Fruit fly (Drosophila melanogaster) whole organism, embryonic: ENCODE data around the gene Dbp73D.

Experiments
- Aef1 ChIP-seq: fragments of 200-800 bp; sonication (Bioruptor generic); IDR thresholded peaks from 3 replicates; pipeline ENCODE4 v1.3.6; 2022; ENCODE audit warnings: missing biosample characterization, missing genetic modification characterization
- C15 ChIP-seq: fragments of 200-800 bp; sonication (Bioruptor generic); IDR thresholded peaks from 3 replicates; pipeline ENCODE4 v1.3.6; 2022; ENCODE audit warnings: missing biosample characterization, missing genetic modification characterization
- CG10321 ChIP-seq: fragments of 200-800 bp; sonication (Bioruptor generic); IDR thresholded peaks from 2 replicates; pipeline ENCODE4 v1.3.6; 2022; ENCODE audit warnings: missing biosample characterization, missing genetic modification characterization
- CG11398 ChIP-seq: fragments of 200-800 bp; sonication (Bioruptor generic); optimal IDR thresholded peaks from 2 replicates; lab custom pipeline; 2016; ENCODE audit warnings: missing biosample characterization, missing genetic modification characterization
- CG12299 ChIP-seq: fragments of 200-800 bp; sonication (Bioruptor generic); optimal IDR thresholded peaks from 2 replicates; lab custom pipeline; 2018; ENCODE audit warnings: missing biosample characterization, mild to moderate bottlenecking, missing genetic modification characterization
- CG13624 ChIP-seq: fragments of 200-800 bp; sonication (Bioruptor generic); optimal IDR thresholded peaks from 2 replicates; lab custom pipeline; 2016; ENCODE audit warnings: missing biosample characterization, missing genetic modification characterization
- CG14441 ChIP-seq: fragments of 200-800 bp; sonication (Bioruptor generic); IDR thresholded peaks from 2 replicates; pipeline ENCODE4 v1.3.6; 2022; ENCODE audit warnings: missing biosample characterization, missing genetic modification characterization
- CG16779 ChIP-seq: fragments of 200-800 bp; sonication (Bioruptor generic); IDR thresholded peaks from 2 replicates; pipeline ENCODE4 v1.3.6; 2022; ENCODE audit warnings: missing biosample characterization, missing genetic modification characterization
- CG16815 ChIP-seq: fragments of 200-800 bp; sonication (Bioruptor generic); optimal IDR thresholded peaks from 3 replicates; lab custom pipeline; 2017; ENCODE audit warnings: missing biosample characterization, mild to moderate bottlenecking, missing genetic modification characterization
- CG17612 ChIP-seq: fragments of 200-800 bp; sonication (Bioruptor generic); IDR thresholded peaks from 2 replicates; pipeline ENCODE4 v1.3.6; 2022; ENCODE audit warnings: missing biosample characterization, missing genetic modification characterization
- CG1832 ChIP-seq: fragments of 200-800 bp; sonication (Bioruptor generic); optimal IDR thresholded peaks from 2 replicates; lab custom pipeline; 2017; ENCODE audit warnings: missing biosample characterization, mild to moderate bottlenecking, missing genetic modification characterization, inconsistent platforms
- CG2120 ChIP-seq: fragments of 200-800 bp; sonication (Bioruptor generic); optimal IDR thresholded peaks from 3 replicates; lab custom pipeline; 2016; ENCODE audit warnings: missing biosample characterization, missing genetic modification characterization
- CG2712 ChIP-seq: fragments of 200-800 bp; optimal IDR thresholded peaks from 3 replicates; lab custom pipeline; 2019; ENCODE audit warnings: missing biosample characterization, mild to moderate bottlenecking, missing genetic modification characterization, moderate library complexity
- CG30403 ChIP-seq: fragments of 200-800 bp; sonication (Bioruptor generic); optimal IDR thresholded peaks from 3 replicates; lab custom pipeline; 2016; ENCODE audit warnings: missing biosample characterization, missing genetic modification characterization
- CG33213 ChIP-seq: fragments of 200-800 bp; sonication (Bioruptor generic); optimal IDR thresholded peaks from 3 replicates; lab custom pipeline; 2016; ENCODE audit warnings: missing biosample characterization, missing genetic modification characterization
- CG33557 ChIP-seq: fragments of 200-800 bp; sonication (Bioruptor generic); optimal IDR thresholded peaks from 2 replicates; lab custom pipeline; 2019; ENCODE audit warnings: missing biosample characterization, mild to moderate bottlenecking, missing genetic modification characterization, moderate library complexity
- CG34422 ChIP-seq: fragments of 200-800 bp; sonication (Bioruptor generic); IDR thresholded peaks from 3 replicates; pipeline ENCODE4 v1.3.6; 2022; ENCODE audit warnings: missing biosample characterization, missing genetic modification characterization
- CG3838 ChIP-seq: fragments of 200-800 bp; sonication (Bioruptor generic); optimal IDR thresholded peaks from 3 replicates; lab custom pipeline; 2016; ENCODE audit warnings: missing biosample characterization, missing genetic modification characterization
- CG8281 ChIP-seq: fragments of 200-800 bp; sonication (Bioruptor generic); optimal IDR thresholded peaks from 2 replicates; lab custom pipeline; 2018; ENCODE audit warnings: missing biosample characterization, mild to moderate bottlenecking, missing genetic modification characterization, moderate library complexity
- CG9727 ChIP-seq: fragments of 200-800 bp; sonication (Bioruptor generic); optimal IDR thresholded peaks from 3 replicates; lab custom pipeline; 2017; ENCODE audit warnings: missing biosample characterization, mild to moderate bottlenecking, missing genetic modification characterization
- Camta ChIP-seq: fragments of 200-800 bp; sonication (Bioruptor generic); optimal IDR thresholded peaks from 2 replicates; lab custom pipeline; 2016; ENCODE audit warnings: missing biosample characterization, missing genetic modification characterization
- D19A ChIP-seq: fragments of 200-800 bp; optimal IDR thresholded peaks from 3 replicates; lab custom pipeline; 2019; ENCODE audit warnings: missing biosample characterization, mild to moderate bottlenecking, missing genetic modification characterization, moderate library complexity
- Deaf1 ChIP-seq: fragments of 200-800 bp; optimal IDR thresholded peaks from 3 replicates; lab custom pipeline; 2019; ENCODE audit warnings: missing biosample characterization, mild to moderate bottlenecking, missing genetic modification characterization, moderate library complexity
- E2f1 ChIP-seq: fragments of 200-800 bp; sonication (Bioruptor generic); IDR thresholded peaks from 2 replicates; pipeline ENCODE4 v1.3.6; 2022; ENCODE audit warnings: missing biosample characterization, missing genetic modification characterization
- HHEX ChIP-seq: fragments of 200-800 bp; sonication (Bioruptor generic); optimal IDR thresholded peaks from 3 replicates; lab custom pipeline; 2017; ENCODE audit warnings: missing biosample characterization, mild to moderate bottlenecking, missing genetic modification characterization, missing genetic modification reagents
- HLHmδ ChIP-seq: fragments of 200-800 bp; sonication (Bioruptor generic); optimal IDR thresholded peaks from 2 replicates; lab custom pipeline; 2018; ENCODE audit warnings: missing biosample characterization, mild to moderate bottlenecking, missing genetic modification characterization, moderate library complexity
- HmgD ChIP-seq: fragments of 200-800 bp; sonication (Bioruptor generic); optimal IDR thresholded peaks from 3 replicates; lab custom pipeline; 2016; ENCODE audit warnings: missing biosample characterization, missing genetic modification characterization
- Lhr ChIP-seq: fragments of 200-800 bp; sonication (Bioruptor generic); optimal IDR thresholded peaks from 3 replicates; lab custom pipeline; 2017; ENCODE audit warnings: mild to moderate bottlenecking, missing biosample characterization, missing genetic modification reagents, missing genetic modification characterization
- NC2α ChIP-seq: fragments of 200-800 bp; sonication (Bioruptor generic); optimal IDR thresholded peaks from 2 replicates; lab custom pipeline; 2016; ENCODE audit warnings: missing biosample characterization, missing genetic modification characterization
- Rfx ChIP-seq: fragments of 200-800 bp; sonication (Bioruptor generic); IDR thresholded peaks from 2 replicates; pipeline ENCODE4 v1.3.6; 2022; ENCODE audit warnings: missing biosample characterization, missing genetic modification characterization
- Scr ChIP-seq: fragments of 200-800 bp; sonication (Bioruptor generic); IDR thresholded peaks from 2 replicates; pipeline ENCODE4 v1.3.6; 2022; ENCODE audit warnings: missing biosample characterization, missing genetic modification characterization; ENCODE audit not compliant: partially characterized antibody
- ash1 ChIP-seq: fragments of 200-800 bp; sonication (Bioruptor generic); optimal IDR thresholded peaks from 2 replicates; lab custom pipeline; 2018; ENCODE audit warnings: missing biosample characterization, mild to moderate bottlenecking, missing genetic modification characterization
- cad ChIP-seq: fragments of >200 bp; optimal IDR thresholded peaks from 2 replicates; lab custom pipeline; 2017; ENCODE audit warnings: missing biosample characterization, missing genetic modification characterization
- dm ChIP-seq: fragments of 200-800 bp; sonication (Bioruptor generic); optimal IDR thresholded peaks from 3 replicates; lab custom pipeline; 2016; ENCODE audit warnings: missing biosample characterization, missing genetic modification characterization
- dpn ChIP-seq, 2 experiments: fragments of 200-800 bp; sonication (Bioruptor generic); optimal IDR thresholded peaks; 3 replicates each; lab custom pipeline; 2016; ENCODE audit warnings: missing biosample characterization in 2 of 2, missing genetic modification characterization in 2 of 2
- emc ChIP-seq: fragments of 200-800 bp; sonication (Bioruptor generic); optimal IDR thresholded peaks from 2 replicates; lab custom pipeline; 2016; ENCODE audit warnings: missing biosample characterization, missing genetic modification characterization
- gfzf ChIP-seq: fragments of 200-800 bp; sonication (Bioruptor generic); optimal IDR thresholded peaks from 2 replicates; lab custom pipeline; 2016; ENCODE audit warnings: missing biosample characterization, mild to moderate bottlenecking, missing genetic modification characterization, moderate library complexity
- hb ChIP-seq: fragments of 200-800 bp; sonication (Bioruptor generic); IDR thresholded peaks from 3 replicates; pipeline ENCODE4 v1.3.6; 2022; ENCODE audit warnings: missing biosample characterization, missing genetic modification characterization; ENCODE audit not compliant: partially characterized antibody
- klu ChIP-seq: fragments of 200-800 bp; sonication (Bioruptor generic); IDR thresholded peaks from 2 replicates; pipeline ENCODE4 v1.3.6; 2022; ENCODE audit warnings: missing biosample characterization, missing genetic modification characterization
- knrl ChIP-seq: fragments of 200-800 bp; sonication (Bioruptor generic); IDR thresholded peaks from 3 replicates; pipeline ENCODE4 v1.3.6; 2022; ENCODE audit warnings: missing biosample characterization, missing genetic modification characterization; ENCODE audit not compliant: partially characterized antibody
- maf-S ChIP-seq: fragments of 200-800 bp; sonication (Bioruptor generic); optimal IDR thresholded peaks from 2 replicates; lab custom pipeline; 2016; ENCODE audit warnings: missing biosample characterization, missing genetic modification characterization
- oc ChIP-seq: fragments of 200-800 bp; sonication (Bioruptor generic); optimal IDR thresholded peaks from 2 replicates; lab custom pipeline; 2018; ENCODE audit warnings: missing biosample characterization, mild to moderate bottlenecking, missing genetic modification characterization, moderate library complexity
- psq ChIP-seq: fragments of 200-800 bp; sonication (Bioruptor generic); optimal IDR thresholded peaks from 2 replicates; lab custom pipeline; 2017; ENCODE audit warnings: missing biosample characterization, missing genetic modification characterization
- sc ChIP-seq, 3 experiments: fragments of >200 bp in 2 of 3; fragments of 200-800 bp in 1 of 3; sonication (Bioruptor generic) in 1 of 3; optimal IDR thresholded peaks; 2 replicates in 2 of 3; 3 replicates in 1 of 3; lab custom pipeline; 2017; ENCODE audit warnings: mild to moderate bottlenecking in 1 of 3, missing biosample characterization in 1 of 3, missing genetic modification characterization in 1 of 3, missing genetic modification reagents in 1 of 3
- slbo ChIP-seq: fragments of 200-800 bp; sonication (Bioruptor generic); IDR thresholded peaks from 2 replicates; pipeline ENCODE4 v1.3.6; 2022; ENCODE audit warnings: missing biosample characterization, missing genetic modification characterization
- tll ChIP-seq, 2 experiments: fragments of 200-800 bp in 1 of 2; fragments of >200 bp in 1 of 2; sonication (Bioruptor generic) in 1 of 2; optimal IDR thresholded peaks; 2 replicates each; lab custom pipeline; 2017 to 2019; ENCODE audit warnings: missing biosample characterization in 2 of 2, missing genetic modification characterization in 2 of 2, mild to moderate bottlenecking in 1 of 2, moderate library complexity in 1 of 2
- zen2 ChIP-seq: fragments of 200-800 bp; sonication (Bioruptor generic); IDR thresholded peaks from 3 replicates; pipeline ENCODE4 v1.3.6; 2022; ENCODE audit warnings: missing biosample characterization, missing genetic modification characterization; ENCODE audit not compliant: partially characterized antibody

Dbp73D gene

dm6 chr3L:16765647-16766628, 35.3 kb upstream of the Dbp73D start, which contains the start of gene Nrt (continued):
- TF ChIP-seq oc (tag; lab: Kevin White, UChicago) (peak; percentile 59), Deaf1 (tag; lab: Kevin White, UChicago) (peak; percentile 37), HLHmδ (peak; percentile 55), C15 (GFP tag; lab: Robert Waterston, UW) (0 out of 3 replicates have a peak, but pooled peaks have one; percentile 44), CG11398 (no peak), CG13624 (no peak), hb (GFP tag; lab: Robert Waterston, UW) (no peak), CG2712 (tag; lab: Kevin White, UChicago) (peak; percentile 84), sc (optimal IDR thresholded peaks at IDR 0.05; lab: Kevin White, UChicago) (no peak), sc (GFP tag; optimal IDR thresholded peaks at IDR 0.05; lab: Kevin White, UChicago) (peak; percentile 19), CG8281 (tag; lab: Kevin White, UChicago) (no peak), maf-S (GFP tag; lab: Kevin White, UChicago) (no peak), CG10321 (GFP tag; lab: Robert Waterston, UW) (no peak), tll (GFP tag; optimal IDR thresholded peaks at IDR 0.05; lab: Kevin White, UChicago) (peak in 1 of 2 experiments; percentile 72), NC2α (GFP tag; lab: Kevin White, UChicago) (no peak), CG30403 (GFP tag; lab: Kevin White, UChicago) (peak; percentile 63), Aef1 (peak; percentile 48; the same call in 1 of the 3 replicates), CG3838 (GFP tag; lab: Kevin White, UChicago) (no peak), Lhr (GFP tag; lab: Kevin White, UChicago) (no peak), HHEX (GFP tag; lab: Kevin White, UChicago) (peak; percentile 63), klu (GFP tag; lab: Robert Waterston, UW) (no peak), ash1 (GFP tag; lab: Kevin White, UChicago) (no peak), CG16779 (GFP tag; lab: Robert Waterston, UW) (no peak; the same call in 1 of the 2 replicates), psq (GFP tag; lab: Kevin White, UChicago) (no peak), Scr (GFP tag; lab: Robert Waterston, UW) (0 out of 2 replicates have a peak, but pooled peaks have one; percentile 34), HmgD (GFP tag; lab: Kevin White, UChicago) (no peak), Rfx (peak; percentile 73), cad (GFP tag; lab: Kevin White, UChicago) (no peak), zen2 (GFP tag; lab: Robert Waterston, UW) (no peak), CG33213 (GFP tag; lab: Kevin White, UChicago) (no peak), CG12299 (tag; lab: Kevin White, UChicago) (peak; percentile 57), knrl (GFP tag; lab: Robert Waterston, UW) (no peak; the same call in 1 of the 3 replicates), emc (GFP tag; lab: Kevin White, UChicago) (no peak), CG1832 (GFP tag; lab: Kevin White, UChicago) (no peak), CG16815 (peak; percentile 18), Camta (GFP tag; lab: Kevin White, UChicago) (no peak), dm (GFP tag; lab: Kevin White, UChicago) (no peak), CG2120 (GFP tag; lab: Kevin White, UChicago) (peak; percentile 54), CG34422 (GFP tag; lab: Robert Waterston, UW) (peak; percentile 44; the same call in 1 of the 3 replicates), D19A (tag; lab: Kevin White, UChicago) (peak; percentile 58), CG9727 (peak; percentile 66), CG17612 (GFP tag; lab: Robert Waterston, UW) (no peak), CG33557 (GFP tag; lab: Kevin White, UChicago) (peak; percentile 66), slbo (GFP tag; lab: Robert Waterston, UW) (peak; percentile 23; the same call in 1 of the 2 replicates), dpn (GFP tag; optimal IDR thresholded peaks at IDR 0.05; lab: Kevin White, UChicago) (peak in 1 of 2 experiments; percentile 49), gfzf (GFP tag; lab: Kevin White, UChicago) (no peak), CG14441 (GFP tag; lab: Robert Waterston, UW) (0 out of 2 replicates have a peak, but pooled peaks have one; percentile 12), E2f1 (GFP tag; lab: Robert Waterston, UW) (peak; percentile 36; the same call in 1 of the 2 replicates)
